Worm (Caenorhabditis elegans) whole organism, late embryonic: ENCODE data around the gene T01C3.3.

Experiments used
- C08G9.2 ChIP-seq: sonication (generic microtip); optimal IDR thresholded peaks from 2 replicates; lab custom pipeline; 2016; ENCODE audit warnings: mild to moderate bottlenecking, missing genetic modification characterization, moderate library complexity, missing compliant biosample characterization
- C38D4.7 ChIP-seq: fragments of 200-800 bp; sonication (Bioruptor generic); optimal IDR thresholded peaks from 2 replicates; lab custom pipeline; 2018; ENCODE audit warnings: mild to moderate bottlenecking, missing genetic modification characterization, moderate library complexity, missing compliant biosample characterization
- F13H6.1 ChIP-seq: sonication (generic microtip); optimal IDR thresholded peaks from 2 replicates; lab custom pipeline; 2016; ENCODE audit warnings: missing genetic modification characterization, missing compliant biosample characterization
- K09A11.1 ChIP-seq: sonication (generic microtip); optimal IDR thresholded peaks from 2 replicates; lab custom pipeline; 2017; ENCODE audit warnings: antibody characterized with exemption, mild to moderate bottlenecking, missing genetic modification characterization, missing compliant biosample characterization; ENCODE audit not compliant: insufficient read depth
- Y22D7AL.16 ChIP-seq: sonication (generic microtip); optimal IDR thresholded peaks from 2 replicates; lab custom pipeline; 2016; ENCODE audit warnings: missing genetic modification characterization, missing compliant biosample characterization
- ahr-1 ChIP-seq: sonication (generic microtip); optimal IDR thresholded peaks from 2 replicates; lab custom pipeline; 2016; ENCODE audit warnings: missing genetic modification characterization, missing compliant biosample characterization
- ama-1 ChIP-seq: fragments of 150-350 bp; optimal IDR thresholded peaks from 2 replicates; lab custom pipeline; 2014
- ceh-18 ChIP-seq: sonication (generic microtip); optimal IDR thresholded peaks from 2 replicates; lab custom pipeline; 2016; ENCODE audit warnings: missing genetic modification characterization, missing compliant biosample characterization
- ceh-19 ChIP-seq: fragments of 200-800 bp; sonication (Bioruptor generic); optimal IDR thresholded peaks from 2 replicates; lab custom pipeline; 2018; ENCODE audit warnings: mild to moderate bottlenecking, missing genetic modification characterization, missing compliant biosample characterization
- ceh-2 ChIP-seq: sonication (generic microtip); optimal IDR thresholded peaks from 2 replicates; lab custom pipeline; 2016; ENCODE audit warnings: missing genotype, missing genetic modification characterization, missing compliant biosample characterization
- ceh-22 ChIP-seq: sonication (generic microtip); optimal IDR thresholded peaks from 2 replicates; lab custom pipeline; 2017; ENCODE audit warnings: missing biosample characterization, missing genetic modification characterization
- ceh-30 ChIP-seq: fragments of 150-350 bp; optimal IDR thresholded peaks from 2 replicates; lab custom pipeline; 2014; ENCODE audit warnings: missing biosample characterization, missing genetic modification characterization
- ceh-31 ChIP-seq: sonication (generic microtip); optimal IDR thresholded peaks from 2 replicates; lab custom pipeline; 2016; ENCODE audit warnings: missing genetic modification characterization, missing compliant biosample characterization
- ceh-34 ChIP-seq: sonication (generic microtip); optimal IDR thresholded peaks from 2 replicates; lab custom pipeline; 2016; ENCODE audit warnings: mild to moderate bottlenecking, missing genetic modification characterization, missing compliant biosample characterization
- ceh-6 ChIP-seq: fragments of 200-800 bp; sonication (Bioruptor generic); optimal IDR thresholded peaks from 2 replicates; lab custom pipeline; 2018; ENCODE audit warnings: mild to moderate bottlenecking, missing genetic modification characterization, missing compliant biosample characterization
- ceh-9 ChIP-seq: sonication (generic microtip); optimal IDR thresholded peaks from 2 replicates; lab custom pipeline; 2016; ENCODE audit warnings: mild to moderate bottlenecking, missing genetic modification characterization, inconsistent platforms, missing compliant biosample characterization
- che-1 ChIP-seq: sonication (generic microtip); optimal IDR thresholded peaks from 2 replicates; lab custom pipeline; 2016; ENCODE audit warnings: mild to moderate bottlenecking, missing genetic modification characterization, missing compliant biosample characterization
- dve-1 ChIP-seq: sonication (generic microtip); optimal IDR thresholded peaks from 2 replicates; lab custom pipeline; 2017; ENCODE audit warnings: antibody characterized with exemption, mild to moderate bottlenecking, missing genetic modification characterization, missing compliant biosample characterization
- eyg-1 ChIP-seq: sonication (generic microtip); optimal IDR thresholded peaks from 2 replicates; lab custom pipeline; 2016; ENCODE audit warnings: missing genotype, missing genetic modification characterization, missing compliant biosample characterization
- fkh-6 ChIP-seq: sonication (generic microtip); optimal IDR thresholded peaks from 2 replicates; lab custom pipeline; 2016; ENCODE audit warnings: missing genetic modification characterization, missing compliant biosample characterization
- hlh-15 ChIP-seq: sonication (generic microtip); optimal IDR thresholded peaks from 2 replicates; lab custom pipeline; 2016; ENCODE audit warnings: missing genetic modification characterization, missing compliant biosample characterization
- hlh-30 ChIP-seq: sonication (generic microtip); optimal IDR thresholded peaks from 2 replicates; lab custom pipeline; 2017; ENCODE audit warnings: antibody characterized with exemption, missing genetic modification characterization, missing compliant biosample characterization; ENCODE audit not compliant: insufficient read depth
- hlh-6 ChIP-seq: sonication (generic microtip); optimal IDR thresholded peaks from 2 replicates; lab custom pipeline; 2016; ENCODE audit warnings: missing genotype, missing genetic modification characterization, missing compliant biosample characterization
- hlh-8 ChIP-seq: sonication (generic microtip); optimal IDR thresholded peaks from 2 replicates; lab custom pipeline; 2016; ENCODE audit warnings: missing genotype, missing genetic modification characterization, missing compliant biosample characterization
- mec-3 ChIP-seq: sonication (generic microtip); optimal IDR thresholded peaks from 2 replicates; lab custom pipeline; 2016; ENCODE audit warnings: borderline replicate concordance, missing genetic modification characterization, missing compliant biosample characterization
- nfya-1 ChIP-seq: sonication (generic microtip); optimal IDR thresholded peaks from 2 replicates; lab custom pipeline; 2017; ENCODE audit warnings: missing genetic modification characterization, mild to moderate bottlenecking, missing compliant biosample characterization, antibody characterized with exemption, moderate library complexity
- nhr-11 ChIP-seq: fragments of 150-350 bp; optimal IDR thresholded peaks from 2 replicates; lab custom pipeline; 2014; ENCODE audit warnings: missing biosample characterization, missing genetic modification characterization
- nhr-232 ChIP-seq: sonication (generic microtip); optimal IDR thresholded peaks from 2 replicates; lab custom pipeline; 2016; ENCODE audit warnings: missing genetic modification characterization, missing compliant biosample characterization
- npax-4 ChIP-seq: sonication (generic microtip); optimal IDR thresholded peaks from 2 replicates; lab custom pipeline; 2016; ENCODE audit warnings: missing genetic modification characterization, missing compliant biosample characterization
- odd-2 ChIP-seq: sonication (generic microtip); optimal IDR thresholded peaks from 2 replicates; lab custom pipeline; 2017; ENCODE audit warnings: antibody characterized with exemption, mild to moderate bottlenecking, missing genetic modification characterization, missing compliant biosample characterization
- pag-3 ChIP-seq: sonication (generic microtip); optimal IDR thresholded peaks from 2 replicates; lab custom pipeline; 2016; ENCODE audit warnings: missing compliant biosample characterization, missing genetic modification characterization, borderline replicate concordance
- pax-1 ChIP-seq: fragments of 150-350 bp; optimal IDR thresholded peaks from 2 replicates; lab custom pipeline; 2014; ENCODE audit warnings: missing biosample characterization, missing genetic modification characterization
- pha-2 ChIP-seq: sonication (generic microtip); optimal IDR thresholded peaks from 2 replicates; lab custom pipeline; 2017; ENCODE audit warnings: mild to moderate bottlenecking, missing genetic modification characterization, missing compliant biosample characterization
- pha-4 ChIP-seq: fragments of 150-350 bp; optimal IDR thresholded peaks from 2 replicates; lab custom pipeline; 2018; ENCODE audit warnings: missing biosample characterization, missing genetic modification reagents, missing genetic modification characterization
- pqm-1 ChIP-seq: sonication (generic microtip); optimal IDR thresholded peaks from 2 replicates; lab custom pipeline; 2016; ENCODE audit warnings: missing genetic modification characterization, missing compliant biosample characterization
- sdc-2 ChIP-seq: sonication (generic microtip); optimal IDR thresholded peaks from 2 replicates; lab custom pipeline; 2016; ENCODE audit warnings: missing genotype, missing genetic modification characterization, missing compliant biosample characterization
- sox-2 ChIP-seq: fragments of 200-800 bp; sonication (Bioruptor generic); IDR thresholded peaks from 2 replicates; pipeline ENCODE4 v1.3.6; 2022; ENCODE audit warnings: missing genetic modification reagents, missing genetic modification characterization, missing compliant biosample characterization
- sox-4 ChIP-seq: sonication (generic microtip); optimal IDR thresholded peaks from 2 replicates; lab custom pipeline; 2017; ENCODE audit warnings: mild to moderate bottlenecking, missing genetic modification characterization, inconsistent platforms, missing compliant biosample characterization
- syd-9 ChIP-seq: sonication (generic microtip); optimal IDR thresholded peaks from 2 replicates; lab custom pipeline; 2016; ENCODE audit warnings: mild to moderate bottlenecking, missing genetic modification characterization, moderate library complexity, missing compliant biosample characterization
- tbx-2 ChIP-seq: sonication (generic microtip); optimal IDR thresholded peaks from 2 replicates; lab custom pipeline; 2016; ENCODE audit warnings: missing genetic modification characterization, missing compliant biosample characterization
- tbx-7 ChIP-seq: sonication (generic microtip); optimal IDR thresholded peaks from 2 replicates; lab custom pipeline; 2016; ENCODE audit warnings: missing genotype, missing genetic modification characterization, missing compliant biosample characterization
- ttx-3 ChIP-seq: sonication (generic microtip); optimal IDR thresholded peaks from 2 replicates; lab custom pipeline; 2016; ENCODE audit warnings: missing genetic modification reagents, missing genetic modification characterization, missing compliant biosample characterization
- unc-42 ChIP-seq: sonication (generic microtip); optimal IDR thresholded peaks from 2 replicates; lab custom pipeline; 2016; ENCODE audit warnings: missing genotype, missing genetic modification characterization, missing compliant biosample characterization
- unc-86 ChIP-seq: sonication (generic microtip); optimal IDR thresholded peaks from 2 replicates; lab custom pipeline; 2016; ENCODE audit warnings: missing genetic modification characterization, missing compliant biosample characterization
- zip-5 ChIP-seq: sonication (generic microtip); optimal IDR thresholded peaks from 2 replicates; lab custom pipeline; 2016; ENCODE audit warnings: missing genetic modification characterization, missing compliant biosample characterization

T01C3.3 gene

ce11 chrV:14955676-14956075 lies 36.8 kb downstream of the T01C3.3 start, which contains the start of gene F02D8.9:
Gene F02D8.9, minus strand, starts transcription at chrV:14955776.
- TF ChIP-seq hlh-6 (tag; lab: Kevin White, UChicago), result no peak
- TF ChIP-seq mec-3 (tag; lab: Kevin White, UChicago), result no peak
- no peak for TF ChIP-seq unc-42
- no peak for TF ChIP-seq pha-2 (tag; lab: Kevin White, UChicago)
- no peak for TF ChIP-seq Y22D7AL.16 (tag; lab: Kevin White, UChicago)
- TF ChIP-seq ceh-30, result no peak
- TF ChIP-seq che-1 (tag; lab: Kevin White, UChicago), result no peak
- no peak for TF ChIP-seq ama-1 (lab: Kevin White, UChicago)
- TF ChIP-seq ceh-2 (tag; lab: Kevin White, UChicago), result no peak
- no peak for TF ChIP-seq K09A11.1 (tag; lab: Kevin White, UChicago)
- no peak for TF ChIP-seq nhr-232 (tag; lab: Kevin White, UChicago)
- no peak for TF ChIP-seq sox-2 (GFP tag; lab: Robert Waterston, UW)
- TF ChIP-seq tbx-2 (tag; lab: Kevin White, UChicago), result no peak
- no peak for TF ChIP-seq C38D4.7 (GFP tag; lab: Kevin White, UChicago)

- TF ChIP-seq F13H6.1 (tag; lab: Kevin White, UChicago) (no peak), ceh-9 (tag; lab: Kevin White, UChicago) (no peak), ceh-18 (no peak), hlh-8 (tag; lab: Kevin White, UChicago) (no peak), hlh-6 (tag; lab: Kevin White, UChicago) (no peak), C38D4.7 (GFP tag; lab: Kevin White, UChicago) (no peak), ttx-3 (tag; lab: Kevin White, UChicago) (no peak), hlh-15 (tag; lab: Kevin White, UChicago) (no peak), hlh-30 (tag; lab: Kevin White, UChicago) (no peak), K09A11.1 (tag; lab: Kevin White, UChicago) (no peak), ama-1 (lab: Kevin White, UChicago) (no peak), nfya-1 (tag; lab: Kevin White, UChicago) (no peak), sox-4 (tag; lab: Kevin White, UChicago) (no peak), tbx-2 (tag; lab: Kevin White, UChicago) (no peak), pag-3 (no peak)
These were observed 37.8 kb downstream of the T01C3.3 start, which contains the start of gene C30G7.5 for ce11 chrV:14954633-14955032. Gene C30G7.5, minus strand, starts transcription at chrV:14954733.

- no peak for TF ChIP-seq ceh-19 (GFP tag; lab: Kevin White, UChicago)
- no peak for TF ChIP-seq ceh-31 (tag; lab: Kevin White, UChicago)
- TF ChIP-seq unc-86, result no peak
- no peak for TF ChIP-seq syd-9 (tag; lab: Kevin White, UChicago)
- TF ChIP-seq fkh-6 (tag; lab: Kevin White, UChicago), result no peak
- TF ChIP-seq sdc-2, result no peak
- no peak for TF ChIP-seq eyg-1 (tag; lab: Kevin White, UChicago)
- TF ChIP-seq pqm-1, result no peak
- TF ChIP-seq C08G9.2 (tag; lab: Kevin White, UChicago), result no peak
- no peak for TF ChIP-seq hlh-6 (tag; lab: Kevin White, UChicago)
- no peak for TF ChIP-seq pha-4
- no peak for TF ChIP-seq nhr-11 (tag; lab: Kevin White, UChicago)
These were observed 43.0 kb downstream of the T01C3.3 start, which contains the start of gene hil-1 for ce11 chrV:14949477-14949876. Gene hil-1, plus strand, starts transcription at chrV:14949777.

ce11 chrV:14948566-14948965 lies 43.9 kb downstream of the T01C3.3 start:
- no peak for TF ChIP-seq dve-1 (tag; lab: Kevin White, UChicago)
- no peak for TF ChIP-seq eyg-1 (tag; lab: Kevin White, UChicago)
- TF ChIP-seq tbx-7 (tag; lab: Kevin White, UChicago), result no peak
- no peak for TF ChIP-seq syd-9 (tag; lab: Kevin White, UChicago)
- TF ChIP-seq ceh-22 (tag; lab: Kevin White, UChicago), result no peak
- no peak for TF ChIP-seq ceh-30
- TF ChIP-seq pax-1 (tag; lab: Kevin White, UChicago), result no peak
- no peak for TF ChIP-seq odd-2 (tag; lab: Kevin White, UChicago)
- no peak for TF ChIP-seq ceh-34 (tag; lab: Kevin White, UChicago)
- TF ChIP-seq zip-5, result no peak
- TF ChIP-seq sdc-2, result no peak
- no peak for TF ChIP-seq Y22D7AL.16 (tag; lab: Kevin White, UChicago)
- TF ChIP-seq ceh-31 (tag; lab: Kevin White, UChicago), result no peak
- TF ChIP-seq ceh-6 (GFP tag; lab: Kevin White, UChicago), result no peak
- TF ChIP-seq hlh-30 (tag; lab: Kevin White, UChicago), result no peak
- no peak for TF ChIP-seq fkh-6 (tag; lab: Kevin White, UChicago)
- no peak for TF ChIP-seq unc-86
- TF ChIP-seq ahr-1 (tag; lab: Kevin White, UChicago), result no peak
- TF ChIP-seq npax-4, result no peak
